Fruit fly (Drosophila melanogaster) whole organism, adult: Measurements from ENCODE around the gene CG2854.

Experiments used
- CG11617 ChIP-seq: fragments of 200-800 bp; sonication (Bioruptor generic); optimal IDR thresholded peaks from 2 replicates; lab custom pipeline; 2017; ENCODE audit warnings: mild to moderate bottlenecking, missing biosample characterization, missing genetic modification reagents, missing genetic modification characterization
- CG12768 ChIP-seq: fragments of 200-800 bp; sonication (Bioruptor generic); optimal IDR thresholded peaks from 2 replicates; lab custom pipeline; 2017; ENCODE audit warnings: missing biosample characterization, missing genetic modification characterization, mild to moderate bottlenecking, moderate library complexity, missing genetic modification reagents
- CG14711 ChIP-seq: fragments of 200-800 bp; sonication (Bioruptor generic); optimal IDR thresholded peaks from 2 replicates; lab custom pipeline; 2018; ENCODE audit warnings: missing biosample characterization, mild to moderate bottlenecking, missing genetic modification characterization, moderate library complexity
- CG1620 ChIP-seq: fragments of 200-800 bp; sonication (Bioruptor generic); optimal IDR thresholded peaks from 2 replicates; lab custom pipeline; 2016; ENCODE audit warnings: missing biosample characterization, missing genetic modification characterization
- CG33017 ChIP-seq: fragments of 200-800 bp; sonication (Bioruptor generic); optimal IDR thresholded peaks from 2 replicates; lab custom pipeline; 2018; ENCODE audit warnings: missing biosample characterization, mild to moderate bottlenecking, missing genetic modification characterization, moderate library complexity
- CG5204 ChIP-seq: fragments of 200-800 bp; sonication (Bioruptor generic); optimal IDR thresholded peaks from 2 replicates; lab custom pipeline; 2016; ENCODE audit warnings: missing biosample characterization, missing genetic modification characterization
- CG7045 ChIP-seq: fragments of 200-800 bp; sonication (Bioruptor generic); optimal IDR thresholded peaks from 2 replicates; lab custom pipeline; 2017; ENCODE audit warnings: missing biosample characterization, mild to moderate bottlenecking, missing genetic modification characterization
- Clk ChIP-seq: fragments of 200-800 bp; sonication (Bioruptor generic); optimal IDR thresholded peaks from 2 replicates; lab custom pipeline; 2017; ENCODE audit warnings: missing biosample characterization, missing genetic modification characterization
- Crg-1 ChIP-seq: fragments of 200-800 bp; sonication (Bioruptor generic); optimal IDR thresholded peaks from 2 replicates; lab custom pipeline; 2016; ENCODE audit warnings: missing biosample characterization, missing genetic modification characterization
- bab1 ChIP-seq: fragments of 200-800 bp; sonication (Bioruptor generic); optimal IDR thresholded peaks from 3 replicates; lab custom pipeline; 2019; ENCODE audit warnings: missing biosample characterization, mild to moderate bottlenecking, missing genetic modification characterization, moderate library complexity
- cic ChIP-seq: fragments of 200-800 bp; sonication (Bioruptor generic); optimal IDR thresholded peaks from 2 replicates; lab custom pipeline; 2017; ENCODE audit warnings: missing biosample characterization, mild to moderate bottlenecking, missing genetic modification characterization, moderate library complexity
- kay ChIP-seq: fragments of 200-800 bp; sonication (Bioruptor generic); peaks from one replicate; lab custom pipeline; 2016; ENCODE audit warnings: missing biosample characterization, missing genetic modification characterization, borderline replicate concordance
- toe ChIP-seq: fragments of 200-800 bp; sonication (Bioruptor generic); optimal IDR thresholded peaks from 2 replicates; lab custom pipeline; 2016; ENCODE audit warnings: missing biosample characterization, missing genetic modification characterization

- TF ChIP-seq toe (GFP tag; lab: Kevin White, UChicago) (no peak), CG7045 (GFP tag; lab: Kevin White, UChicago) (no peak), Crg-1 (no peak), Clk (GFP tag; lab: Kevin White, UChicago) (no peak), CG33017 (tag; lab: Kevin White, UChicago) (no peak), CG5204 (GFP tag; lab: Kevin White, UChicago) (no peak), kay (GFP tag; lab: Kevin White, UChicago) (no peak), CG14711 (no peak), bab1 (GFP tag; lab: Kevin White, UChicago) (no peak), CG11617 (GFP tag; lab: Kevin White, UChicago) (no peak), cic (GFP tag; lab: Kevin White, UChicago) (no peak), CG12768 (GFP tag; lab: Kevin White, UChicago) (no peak), CG1620 (no peak)
Observed at dm6 chrX:2355531-2355986, 28.6 kb downstream of the CG2854 start.
